Worm (Caenorhabditis elegans) whole organism, mixed stage, embryonic: ENCODE data around the gene abu-12.

Experiments
- M03D4.4 ChIP-seq: sonication (generic microtip); optimal IDR thresholded peaks from 2 replicates; lab custom pipeline; 2017; ENCODE audit warnings: mild to moderate bottlenecking, missing genetic modification characterization, missing compliant biosample characterization
- bed-3 ChIP-seq: fragments of 200-800 bp; sonication (Bioruptor generic); optimal IDR thresholded peaks from 3 replicates; lab custom pipeline; 2018; ENCODE audit warnings: mild to moderate bottlenecking, missing genetic modification characterization, moderate library complexity, missing compliant biosample characterization
- blmp-1 ChIP-seq: fragments of 150-350 bp; optimal IDR thresholded peaks from 2 replicates; lab custom pipeline; 2014; ENCODE audit warnings: missing biosample characterization, missing genetic modification characterization
- ceh-39 ChIP-seq: fragments of 150-350 bp; optimal IDR thresholded peaks from 2 replicates; lab custom pipeline; 2014; ENCODE audit warnings: missing biosample characterization, missing genetic modification characterization
- ceh-43 ChIP-seq: fragments of 200-800 bp; sonication (Bioruptor generic); optimal IDR thresholded peaks from 2 replicates; lab custom pipeline; 2018; ENCODE audit warnings: mild to moderate bottlenecking, missing genetic modification characterization, moderate library complexity, missing compliant biosample characterization
- ceh-83 ChIP-seq: fragments of 200-800 bp; sonication (Bioruptor generic); optimal IDR thresholded peaks from 2 replicates; lab custom pipeline; 2018; ENCODE audit warnings: mild to moderate bottlenecking, missing genetic modification characterization, missing compliant biosample characterization
- ces-1 ChIP-seq: fragments of 150-350 bp; optimal IDR thresholded peaks from 2 replicates; lab custom pipeline; 2014; ENCODE audit warnings: missing biosample characterization, missing genetic modification reagents, missing genetic modification characterization
- cnd-1 ChIP-seq: fragments of 200-800 bp; sonication (Bioruptor generic); optimal IDR thresholded peaks from 2 replicates; lab custom pipeline; 2018; ENCODE audit warnings: mild to moderate bottlenecking, missing genetic modification characterization, missing compliant biosample characterization
- drap-1 ChIP-seq: fragments of 200-800 bp; sonication (Bioruptor generic); optimal IDR thresholded peaks from 3 replicates; lab custom pipeline; 2018; ENCODE audit warnings: mild to moderate bottlenecking, missing genetic modification characterization, missing compliant biosample characterization
- elt-1 ChIP-seq: sonication (generic microtip); optimal IDR thresholded peaks from 2 replicates; lab custom pipeline; 2017; ENCODE audit warnings: missing genetic modification characterization, mild to moderate bottlenecking, missing compliant biosample characterization, antibody characterized with exemption, moderate library complexity, borderline replicate concordance; ENCODE audit not compliant: insufficient read depth
- elt-3 ChIP-seq: fragments of 150-350 bp; optimal IDR thresholded peaks from 2 replicates; lab custom pipeline; 2014; ENCODE audit warnings: missing biosample characterization, missing genetic modification characterization
- flh-1 ChIP-seq: fragments of 200-800 bp; sonication (Bioruptor generic); optimal IDR thresholded peaks from 2 replicates; lab custom pipeline; 2018; ENCODE audit warnings: mild to moderate bottlenecking, missing genetic modification characterization, moderate library complexity, missing compliant biosample characterization
- ham-2 ChIP-seq: fragments of 200-800 bp; sonication (Bioruptor generic); optimal IDR thresholded peaks from 2 replicates; lab custom pipeline; 2018; ENCODE audit warnings: mild to moderate bottlenecking, missing genetic modification characterization, missing compliant biosample characterization
- hlh-1 ChIP-seq: fragments of 150-350 bp; optimal IDR thresholded peaks from 2 replicates; lab custom pipeline; 2014; ENCODE audit warnings: missing biosample characterization, missing genetic modification reagents, missing genetic modification characterization
- lin-13 ChIP-seq: fragments of 150-350 bp; optimal IDR thresholded peaks from 2 replicates; lab custom pipeline; 2014; ENCODE audit warnings: missing biosample characterization, missing genetic modification characterization
- lin-32 ChIP-seq: fragments of 200-800 bp; sonication (Bioruptor generic); optimal IDR thresholded peaks from 2 replicates; lab custom pipeline; 2018; ENCODE audit warnings: mild to moderate bottlenecking, missing genetic modification characterization, missing compliant biosample characterization
- lsy-2 ChIP-seq: fragments of 150-350 bp; optimal IDR thresholded peaks from 2 replicates; lab custom pipeline; 2014; ENCODE audit warnings: missing biosample characterization, missing genetic modification characterization
- mab-5 ChIP-seq: fragments of 150-350 bp; optimal IDR thresholded peaks from 2 replicates; lab custom pipeline; 2014; ENCODE audit warnings: missing biosample characterization, missing genetic modification characterization
- mep-1 ChIP-seq: fragments of 150-350 bp; optimal IDR thresholded peaks from 2 replicates; lab custom pipeline; 2017; ENCODE audit warnings: missing biosample characterization, missing genetic modification reagents, missing genetic modification characterization, inconsistent platforms
- mls-2 ChIP-seq: sonication (generic microtip); optimal IDR thresholded peaks from 2 replicates; lab custom pipeline; 2016; ENCODE audit warnings: mild to moderate bottlenecking, missing genetic modification characterization, moderate library complexity, missing compliant biosample characterization
- nhr-12 ChIP-seq: fragments of 150-350 bp; optimal IDR thresholded peaks from 2 replicates; lab custom pipeline; 2014; ENCODE audit warnings: missing biosample characterization, missing genetic modification characterization
- nhr-2 ChIP-seq: fragments of 150-350 bp; optimal IDR thresholded peaks from 2 replicates; lab custom pipeline; 2014; ENCODE audit warnings: missing biosample characterization, missing genetic modification characterization
- nhr-237 ChIP-seq: fragments of 150-350 bp; optimal IDR thresholded peaks from 2 replicates; lab custom pipeline; 2014; ENCODE audit warnings: missing biosample characterization, missing genetic modification characterization
- nhr-28 ChIP-seq: fragments of 150-350 bp; optimal IDR thresholded peaks from 2 replicates; lab custom pipeline; 2014; ENCODE audit warnings: missing biosample characterization, missing genetic modification characterization
- nhr-76 ChIP-seq: sonication (generic microtip); optimal IDR thresholded peaks from 2 replicates; lab custom pipeline; 2017; ENCODE audit warnings: missing biosample characterization, missing genetic modification characterization
- pha-4 ChIP-seq: fragments of 150-350 bp; optimal IDR thresholded peaks from 2 replicates; lab custom pipeline; 2018; ENCODE audit warnings: missing biosample characterization, missing genetic modification reagents, missing genetic modification characterization
- sem-2 ChIP-seq: fragments of 200-800 bp; sonication (Bioruptor generic); optimal IDR thresholded peaks from 2 replicates; lab custom pipeline; 2018; ENCODE audit warnings: mild to moderate bottlenecking, missing genetic modification characterization, missing compliant biosample characterization
- snpc-4 ChIP-seq: fragments of 150-350 bp; optimal IDR thresholded peaks from 2 replicates; lab custom pipeline; 2014; ENCODE audit warnings: missing biosample characterization, missing genetic modification characterization
- sptf-1 ChIP-seq: sonication (generic microtip); optimal IDR thresholded peaks from 2 replicates; lab custom pipeline; 2017; ENCODE audit warnings: mild to moderate bottlenecking, missing genetic modification characterization, moderate library complexity, missing compliant biosample characterization
- tbx-8 ChIP-seq: fragments of 200-800 bp; sonication (Bioruptor generic); optimal IDR thresholded peaks from 2 replicates; lab custom pipeline; 2018; ENCODE audit warnings: mild to moderate bottlenecking, missing genetic modification characterization, moderate library complexity, missing compliant biosample characterization
- unc-120 ChIP-seq: sonication (generic microtip); optimal IDR thresholded peaks from 2 replicates; lab custom pipeline; 2017; ENCODE audit warnings: missing genetic modification characterization, missing compliant biosample characterization; ENCODE audit not compliant: poor library complexity, severe bottlenecking
- unc-39 ChIP-seq: fragments of 150-350 bp; optimal IDR thresholded peaks from 2 replicates; lab custom pipeline; 2014; ENCODE audit warnings: missing biosample characterization, missing genetic modification characterization
- unc-62 ChIP-seq: fragments of 150-350 bp; optimal IDR thresholded peaks from 2 replicates; lab custom pipeline; 2014; ENCODE audit warnings: missing biosample characterization, missing genetic modification reagents, missing genetic modification characterization
- zip-8 ChIP-seq: fragments of 150-350 bp; optimal IDR thresholded peaks from 2 replicates; lab custom pipeline; 2014; ENCODE audit warnings: missing biosample characterization, missing genetic modification characterization
- ztf-11 ChIP-seq: fragments of 150-350 bp; optimal IDR thresholded peaks from 2 replicates; lab custom pipeline; 2014; ENCODE audit warnings: missing biosample characterization, missing genetic modification characterization

The abu-12 gene

DNA sequence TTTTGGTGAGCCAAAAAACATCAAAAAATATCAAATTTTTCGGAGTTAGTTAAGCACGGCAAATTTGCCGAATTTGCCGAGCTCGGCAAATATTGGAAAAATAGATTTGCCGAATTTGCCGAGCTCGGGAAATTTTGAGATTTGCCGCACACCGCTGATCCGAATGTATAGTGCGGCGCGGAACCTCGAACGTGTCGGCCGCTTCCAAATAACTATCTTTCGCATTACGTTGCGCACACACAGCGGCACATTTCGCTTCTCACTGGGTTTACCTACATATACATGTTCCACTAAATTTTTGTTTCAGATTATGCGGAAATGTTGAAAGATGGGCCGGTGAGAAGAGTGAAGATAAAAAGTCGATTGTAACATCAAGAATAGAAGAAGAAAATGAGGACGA, 39.4 kb upstream of the abu-12 start:
- TF ChIP-seq nhr-237 (tag; lab: Kevin White, UChicago) (no peak), nhr-2 (tag; lab: Kevin White, UChicago) (no peak), ces-1 (GFP tag; lab: Kevin White, UChicago) (no peak), nhr-28 (tag; lab: Kevin White, UChicago) (no peak), unc-62 (GFP tag; lab: Kevin White, UChicago) (no peak), ztf-11 (tag; lab: Kevin White, UChicago) (no peak), mab-5 (no peak)

DNA sequence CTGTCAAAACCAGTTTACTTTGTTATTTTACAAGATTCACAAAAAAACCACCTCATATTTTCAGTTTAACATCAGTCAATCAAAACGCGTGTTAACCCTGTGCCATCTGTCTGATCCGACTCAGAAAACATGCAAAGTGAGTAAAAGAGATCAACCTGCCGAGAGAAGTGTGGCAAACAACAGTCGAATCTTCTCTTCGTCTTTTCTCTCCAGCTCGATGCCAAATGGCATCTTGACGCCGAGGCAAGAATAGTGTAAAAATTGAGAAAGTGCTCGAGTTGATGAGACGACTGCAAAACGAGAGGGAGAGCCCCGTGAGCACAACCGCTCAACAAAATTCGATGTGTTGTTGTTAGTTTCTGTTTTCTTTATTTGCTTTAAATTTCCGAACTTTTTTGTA, 35.5 kb upstream of the abu-12 start, which contains the start of gene B0310.1:
TSS of gene B0310.1 (plus strand) at position 310 of the 400 bp plus-strand sequence.
- TF ChIP-seq blmp-1 (no peak), mls-2 (tag; lab: Kevin White, UChicago) (no peak), lin-32 (GFP tag; lab: Kevin White, UChicago) (no peak), mep-1 (tag; lab: Kevin White, UChicago) (no peak), unc-39 (tag; lab: Kevin White, UChicago) (no peak), unc-62 (GFP tag; lab: Kevin White, UChicago) (peak; percentile 68), sem-2 (no peak), lsy-2 (tag; lab: Kevin White, UChicago) (no peak), unc-120 (peak; percentile 66), hlh-1 (tag; lab: Kevin White, UChicago) (peak; percentile 79)

DNA sequence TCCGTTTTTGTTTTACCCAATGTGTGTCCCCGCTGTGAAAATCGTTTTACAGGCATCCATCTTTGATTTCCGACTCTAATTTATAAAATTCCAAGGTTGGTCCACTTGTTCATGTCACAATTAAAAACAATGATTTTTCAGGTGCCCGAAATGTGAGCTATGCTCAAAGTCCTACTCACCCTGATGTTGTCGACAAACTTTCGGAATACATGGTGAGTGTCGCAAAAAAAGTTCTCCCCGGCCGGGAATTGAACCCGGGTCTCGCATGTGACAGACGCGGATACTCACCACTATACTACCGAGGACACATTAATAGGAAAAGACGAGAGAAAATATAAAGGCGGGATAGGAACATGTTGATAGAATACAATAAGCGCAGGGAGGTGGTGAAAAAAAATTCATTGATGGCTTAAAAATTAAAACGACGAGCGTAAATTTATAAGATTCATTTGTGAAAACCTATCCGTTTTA, 32.3 kb upstream of the abu-12 start, which contains the start of gene egl-17:
TSS of gene egl-17 (plus strand) at position 51 of the 471 bp plus-strand sequence.
- TF ChIP-seq mep-1 (tag; lab: Kevin White, UChicago) (peak; percentile 64), elt-1 (no peak), ztf-11 (tag; lab: Kevin White, UChicago) (peak; percentile 46), snpc-4 (tag; lab: Kevin White, UChicago) (no peak), nhr-76 (tag; lab: Kevin White, UChicago) (no peak), pha-4 (tag; lab: Kevin White, UChicago) (peak; percentile 57), unc-120 (peak; percentile 88), nhr-2 (tag; lab: Kevin White, UChicago) (no peak), ham-2 (peak; percentile 88), lin-32 (GFP tag; lab: Kevin White, UChicago) (peak; percentile 91), sem-2 (peak; percentile 87), ces-1 (GFP tag; lab: Kevin White, UChicago) (peak; percentile 61), bed-3 (GFP tag; lab: Kevin White, UChicago) (peak; percentile 89), elt-3 (peak; percentile 34), lsy-2 (tag; lab: Kevin White, UChicago) (peak; percentile 46), drap-1 (GFP tag; lab: Kevin White, UChicago) (peak; percentile 97), zip-8 (tag; lab: Kevin White, UChicago) (no peak), ceh-39 (tag; lab: Kevin White, UChicago) (no peak), cnd-1 (tag; lab: Kevin White, UChicago) (peak; percentile 96), nhr-12 (tag; lab: Kevin White, UChicago) (peak; percentile 71), unc-39 (tag; lab: Kevin White, UChicago) (no peak), mab-5 (no peak), lin-13 (tag; lab: Kevin White, UChicago) (peak; percentile 20), tbx-8 (peak; percentile 91), unc-62 (GFP tag; lab: Kevin White, UChicago) (peak; percentile 74), ceh-43 (peak; percentile 91), blmp-1 (no peak), nhr-237 (tag; lab: Kevin White, UChicago) (peak; percentile 41), mls-2 (tag; lab: Kevin White, UChicago) (peak; percentile 97), ceh-83 (GFP tag; lab: Kevin White, UChicago) (peak; percentile 96), M03D4.4 (tag; lab: Kevin White, UChicago) (peak; percentile 94), flh-1 (GFP tag; lab: Kevin White, UChicago) (peak; percentile 88), sptf-1 (peak; percentile 97), nhr-28 (tag; lab: Kevin White, UChicago) (peak; percentile 41), hlh-1 (tag; lab: Kevin White, UChicago) (peak; percentile 21)
